Worm (Caenorhabditis elegans) whole organism, L4 larva: Measurements from ENCODE around the gene F13A2.10.

Source experiments
- aha-1 ChIP-seq: fragments of 150-350 bp; peaks from one replicate; lab custom pipeline; 2014; ENCODE audit warnings: missing biosample characterization, missing genetic modification characterization
- ama-1 ChIP-seq: fragments of 150-350 bp; optimal IDR thresholded peaks from 2 replicates; lab custom pipeline; 2014; ENCODE audit warnings: inconsistent platforms, mixed read lengths
- ceh-82 ChIP-seq: sonication (generic microtip); optimal IDR thresholded peaks from 2 replicates; lab custom pipeline; 2017; ENCODE audit warnings: missing biosample characterization, missing genetic modification characterization
- dpl-1 ChIP-seq: fragments of 150-350 bp; optimal IDR thresholded peaks from 2 replicates; lab custom pipeline; 2014; ENCODE audit warnings: missing biosample characterization, missing genetic modification reagents, missing genetic modification characterization
- hlh-11 ChIP-seq: fragments of 200-800 bp; sonication (Bioruptor generic); optimal IDR thresholded peaks from 2 replicates; lab custom pipeline; 2018; ENCODE audit warnings: mild to moderate bottlenecking, missing genetic modification characterization, missing compliant biosample characterization
- lin-13 ChIP-seq: fragments of 150-350 bp; optimal IDR thresholded peaks from 2 replicates; lab custom pipeline; 2014; ENCODE audit warnings: missing biosample characterization, missing genetic modification reagents, missing genetic modification characterization
- mdl-1 ChIP-seq, 2 experiments: fragments of 150-350 bp in 1 of 2; sonication (generic microtip) in 1 of 2; optimal IDR thresholded peaks; 2 replicates each; lab custom pipeline; 2014 to 2017; ENCODE audit warnings: missing biosample characterization in 2 of 2, missing genetic modification characterization in 2 of 2
- unc-39 ChIP-seq: sonication (generic microtip); optimal IDR thresholded peaks from 2 replicates; lab custom pipeline; 2017; ENCODE audit warnings: missing biosample characterization, missing genetic modification characterization

- TF ChIP-seq ceh-82 (tag; lab: Kevin White, UChicago) (no peak), unc-39 (tag; lab: Kevin White, UChicago) (no peak), ama-1 (lab: Kevin White, UChicago) (no peak), dpl-1 (GFP tag; lab: Kevin White, UChicago) (no peak), hlh-11 (tag; lab: Kevin White, UChicago) (peak; percentile 41), mdl-1 (tag; optimal IDR thresholded peaks at IDR 0.05; lab: Kevin White, UChicago) (no peak), lin-13 (GFP tag; lab: Kevin White, UChicago) (no peak), aha-1 (peak; percentile 94)
Observed at ce11 chrV:4414613-4415071, 28.6 kb upstream of the F13A2.10 start, which contains the start of gene grl-5.
